Worm (Caenorhabditis elegans): ENCODE results near the gene srx-114.

DNA sequence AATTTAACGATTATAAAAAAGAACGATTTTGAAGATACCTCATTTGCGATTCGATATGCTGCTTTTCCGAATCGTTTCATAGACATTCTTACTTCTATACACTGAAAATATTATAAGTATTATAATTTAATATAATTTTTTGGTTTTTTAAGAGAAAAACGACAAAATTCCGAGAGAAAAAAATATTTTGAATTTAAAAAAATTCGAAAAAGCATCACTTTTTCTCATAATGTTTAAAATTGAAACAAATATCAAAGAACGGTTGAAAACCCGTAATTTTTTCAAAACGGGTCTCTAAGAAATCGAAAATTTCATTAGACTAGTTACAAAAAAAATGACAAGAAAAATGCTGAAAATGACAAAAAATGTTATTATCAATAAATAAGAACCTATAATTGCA is 37.4 kb downstream of the srx-114 start, which contains the start of gene pink-1:
- no peak for TF ChIP-seq hnd-1 (tag; optimal IDR thresholded peaks at IDR 0.05)
- TF ChIP-seq flt-1 (GFP tag; IDR thresholded peaks at IDR 0.05) = no peak
- no peak for TF ChIP-seq tbx-37 (GFP tag; conservative IDR thresholded peaks at IDR 0.05)
- no peak for TF ChIP-seq hmg-4 (GFP tag; optimal IDR thresholded peaks at IDR 0.05)
- no peak for TF ChIP-seq ama-1 (optimal IDR thresholded peaks at IDR 0.05)
- TF ChIP-seq tra-4 (tag; optimal IDR thresholded peaks at IDR 0.05) = no peak
- no peak for TF ChIP-seq ets-7 (tag; optimal IDR thresholded peaks at IDR 0.05)
- no peak for TF ChIP-seq B0310.2 (tag; optimal IDR thresholded peaks at IDR 0.05)
